Worm (Caenorhabditis elegans) whole organism, L3 larva: ENCODE data around the gene T13C5.9.

Experiments used
- R02D3.7 ChIP-seq: fragments of 150-350 bp; optimal IDR thresholded peaks from 2 replicates; lab custom pipeline; 2014; ENCODE audit warnings: missing biosample characterization, missing genetic modification characterization
- ZK546.5 ChIP-seq: sonication (generic microtip); optimal IDR thresholded peaks from 2 replicates; lab custom pipeline; 2017; ENCODE audit warnings: missing biosample characterization, missing genetic modification characterization
- aly-2 ChIP-seq: fragments of 150-350 bp; optimal IDR thresholded peaks from 2 replicates; lab custom pipeline; 2014; ENCODE audit warnings: missing biosample characterization, missing genetic modification characterization
- ama-1 ChIP-seq: fragments of 150-350 bp; optimal IDR thresholded peaks from 2 replicates; lab custom pipeline; 2018
- ceh-16 ChIP-seq: sonication (generic microtip); optimal IDR thresholded peaks from 2 replicates; lab custom pipeline; 2017; ENCODE audit warnings: missing biosample characterization, missing genetic modification characterization
- ceh-28 ChIP-seq: fragments of 150-350 bp; optimal IDR thresholded peaks from 2 replicates; lab custom pipeline; 2014; ENCODE audit warnings: missing biosample characterization, missing genetic modification reagents, missing genetic modification characterization
- ceh-82 ChIP-seq: fragments of 150-350 bp; optimal IDR thresholded peaks from 2 replicates; lab custom pipeline; 2014; ENCODE audit warnings: missing biosample characterization, missing genetic modification characterization
- ceh-9 ChIP-seq: sonication (generic microtip); optimal IDR thresholded peaks from 2 replicates; lab custom pipeline; 2018; ENCODE audit warnings: missing biosample characterization, missing genetic modification characterization
- daf-12 ChIP-seq: fragments of 150-350 bp; optimal IDR thresholded peaks from 2 replicates; lab custom pipeline; 2014; ENCODE audit warnings: missing biosample characterization, missing genetic modification reagents, missing genetic modification characterization
- egl-27 ChIP-seq: sonication (generic microtip); optimal IDR thresholded peaks from 4 replicates; lab custom pipeline; 2017; ENCODE audit warnings: missing biosample characterization, missing genetic modification reagents, missing genetic modification characterization
- egl-5 ChIP-seq: fragments of 150-350 bp; optimal IDR thresholded peaks from 2 replicates; lab custom pipeline; 2017; ENCODE audit warnings: missing biosample characterization, missing genetic modification reagents, missing genetic modification characterization, inconsistent platforms
- elt-1 ChIP-seq: fragments of 150-350 bp; optimal IDR thresholded peaks from 2 replicates; lab custom pipeline; 2014; ENCODE audit warnings: missing biosample characterization, missing genetic modification characterization
- elt-2 ChIP-seq: sonication (generic microtip); optimal IDR thresholded peaks from 2 replicates; lab custom pipeline; 2016; ENCODE audit warnings: missing genetic modification reagents, mild to moderate bottlenecking, missing genetic modification characterization, missing compliant biosample characterization
- elt-3 ChIP-seq, 3 experiments: fragments of 150-350 bp in 1 of 3; sonication (generic microtip) in 2 of 3; optimal IDR thresholded peaks; 2 replicates in 2 of 3; 4 replicates in 1 of 3; lab custom pipeline; 2014 to 2017; ENCODE audit warnings: missing biosample characterization in 3 of 3, missing genetic modification characterization in 3 of 3
- eor-1 ChIP-seq, 2 experiments: fragments of 150-350 bp; optimal IDR thresholded peaks; 2 replicates each; lab custom pipeline; 2014 to 2018; ENCODE audit warnings: missing biosample characterization in 2 of 2, missing genetic modification characterization in 2 of 2
- fkh-10 ChIP-seq: sonication (generic microtip); optimal IDR thresholded peaks from 2 replicates; lab custom pipeline; 2017; ENCODE audit warnings: missing biosample characterization, missing genetic modification reagents, missing genetic modification characterization
- fkh-2 ChIP-seq: fragments of 150-350 bp; optimal IDR thresholded peaks from 2 replicates; lab custom pipeline; 2014; ENCODE audit warnings: missing biosample characterization, missing genetic modification reagents, missing genetic modification characterization
- fos-1 ChIP-seq: fragments of 150-350 bp; optimal IDR thresholded peaks from 2 replicates; lab custom pipeline; 2014; ENCODE audit warnings: missing biosample characterization, missing genetic modification characterization
- hmg-11 ChIP-seq: sonication (generic microtip); optimal IDR thresholded peaks from 2 replicates; lab custom pipeline; 2016; ENCODE audit warnings: missing genetic modification characterization, missing compliant biosample characterization
- jun-1 ChIP-seq: fragments of 150-350 bp; optimal IDR thresholded peaks from 2 replicates; lab custom pipeline; 2014; ENCODE audit warnings: missing biosample characterization, missing genetic modification reagents, missing genetic modification characterization
- lin-15B ChIP-seq: fragments of 150-350 bp; optimal IDR thresholded peaks from 2 replicates; lab custom pipeline; 2014; ENCODE audit warnings: missing biosample characterization, missing genetic modification characterization
- lin-39 ChIP-seq: fragments of 150-350 bp; optimal IDR thresholded peaks from 2 replicates; lab custom pipeline; 2018; ENCODE audit warnings: missing biosample characterization, missing genetic modification reagents, missing genetic modification characterization
- lsy-12 ChIP-seq: sonication (generic microtip); optimal IDR thresholded peaks from 2 replicates; lab custom pipeline; 2016; ENCODE audit warnings: mild to moderate bottlenecking, missing genetic modification characterization, missing compliant biosample characterization
- mdl-1 ChIP-seq: fragments of 150-350 bp; optimal IDR thresholded peaks from 2 replicates; lab custom pipeline; 2014; ENCODE audit warnings: missing biosample characterization, missing genetic modification characterization
- mml-1 ChIP-seq: fragments of 150-350 bp; sonication (generic microtip); optimal IDR thresholded peaks from 3 replicates; lab custom pipeline; 2014; ENCODE audit warnings: missing biosample characterization, missing genetic modification characterization
- nfya-1 ChIP-seq: sonication (generic microtip); optimal IDR thresholded peaks from 2 replicates; lab custom pipeline; 2017; ENCODE audit warnings: missing genetic modification characterization, mild to moderate bottlenecking, missing compliant biosample characterization, antibody characterized with exemption, moderate library complexity; ENCODE audit not compliant: insufficient read depth
- nhr-11 ChIP-seq: fragments of 150-350 bp; optimal IDR thresholded peaks from 2 replicates; lab custom pipeline; 2014; ENCODE audit warnings: missing biosample characterization, missing genetic modification characterization
- nhr-12 ChIP-seq: fragments of 150-350 bp; optimal IDR thresholded peaks from 2 replicates; lab custom pipeline; 2014; ENCODE audit warnings: missing biosample characterization, missing genetic modification characterization
- nhr-23 ChIP-seq: fragments of 150-350 bp; optimal IDR thresholded peaks from 2 replicates; lab custom pipeline; 2014; ENCODE audit warnings: missing biosample characterization, missing genetic modification reagents, missing genetic modification characterization
- nhr-237 ChIP-seq: fragments of 150-350 bp; optimal IDR thresholded peaks from 2 replicates; lab custom pipeline; 2014; ENCODE audit warnings: missing biosample characterization, missing genetic modification characterization
- nhr-25 ChIP-seq: sonication (generic microtip); optimal IDR thresholded peaks from 2 replicates; lab custom pipeline; 2017; ENCODE audit warnings: missing biosample characterization, missing genetic modification characterization
- nhr-28 ChIP-seq: fragments of 150-350 bp; optimal IDR thresholded peaks from 2 replicates; lab custom pipeline; 2014; ENCODE audit warnings: missing biosample characterization, missing genetic modification characterization
- nhr-43 ChIP-seq: sonication (generic microtip); optimal IDR thresholded peaks from 2 replicates; lab custom pipeline; 2016; ENCODE audit warnings: mild to moderate bottlenecking, missing genetic modification characterization, missing compliant biosample characterization; ENCODE audit not compliant: poor library complexity, severe bottlenecking
- nhr-67 ChIP-seq: fragments of 150-350 bp; optimal IDR thresholded peaks from 2 replicates; lab custom pipeline; 2014; ENCODE audit warnings: missing biosample characterization, missing genetic modification characterization
- nhr-76 ChIP-seq: fragments of 150-350 bp; sonication (generic microtip); optimal IDR thresholded peaks from 5 replicates; lab custom pipeline; 2014; ENCODE audit warnings: missing biosample characterization, missing genetic modification characterization
- nhr-77 ChIP-seq: fragments of 150-350 bp; optimal IDR thresholded peaks from 2 replicates; lab custom pipeline; 2014; ENCODE audit warnings: missing biosample characterization, missing genetic modification characterization
- pha-4 ChIP-seq: fragments of 150-350 bp; optimal IDR thresholded peaks from 2 replicates; lab custom pipeline; 2014; ENCODE audit warnings: missing biosample characterization, missing genetic modification reagents, missing genetic modification characterization
- pqm-1 ChIP-seq: fragments of 150-350 bp; optimal IDR thresholded peaks from 2 replicates; lab custom pipeline; 2017; ENCODE audit warnings: missing biosample characterization, missing genetic modification characterization, inconsistent platforms
- sea-2 ChIP-seq: fragments of 150-350 bp; sonication (generic microtip); optimal IDR thresholded peaks from 4 replicates; lab custom pipeline; 2014; ENCODE audit warnings: missing biosample characterization, missing genetic modification reagents, missing genetic modification characterization
- skn-1 ChIP-seq: fragments of 150-350 bp; optimal IDR thresholded peaks from 2 replicates; lab custom pipeline; 2014; ENCODE audit warnings: missing biosample characterization, missing genetic modification characterization
- snpc-4 ChIP-seq: fragments of 150-350 bp; optimal IDR thresholded peaks from 2 replicates; lab custom pipeline; 2014; ENCODE audit warnings: missing biosample characterization, missing genetic modification characterization
- tbx-2 ChIP-seq: sonication (generic microtip); optimal IDR thresholded peaks from 2 replicates; lab custom pipeline; 2016; ENCODE audit warnings: mild to moderate bottlenecking, missing genetic modification characterization, missing compliant biosample characterization
- unc-39 ChIP-seq: sonication (generic microtip); optimal IDR thresholded peaks from 4 replicates; lab custom pipeline; 2017; ENCODE audit warnings: missing biosample characterization, missing genetic modification characterization
- unc-62 ChIP-seq: fragments of 150-350 bp; sonication (generic microtip); optimal IDR thresholded peaks from 4 replicates; lab custom pipeline; 2014; ENCODE audit warnings: missing biosample characterization, missing genetic modification reagents, missing genetic modification characterization
- zag-1 ChIP-seq: fragments of 150-350 bp; optimal IDR thresholded peaks from 2 replicates; lab custom pipeline; 2014; ENCODE audit warnings: missing biosample characterization, missing genetic modification characterization
- ztf-11 ChIP-seq: fragments of 150-350 bp; optimal IDR thresholded peaks from 2 replicates; lab custom pipeline; 2014; ENCODE audit warnings: missing biosample characterization, missing genetic modification characterization
- ztf-4 ChIP-seq: fragments of 150-350 bp; optimal IDR thresholded peaks from 2 replicates; lab custom pipeline; 2014; ENCODE audit warnings: missing biosample characterization, missing genetic modification characterization

T13C5.9 gene

DNA sequence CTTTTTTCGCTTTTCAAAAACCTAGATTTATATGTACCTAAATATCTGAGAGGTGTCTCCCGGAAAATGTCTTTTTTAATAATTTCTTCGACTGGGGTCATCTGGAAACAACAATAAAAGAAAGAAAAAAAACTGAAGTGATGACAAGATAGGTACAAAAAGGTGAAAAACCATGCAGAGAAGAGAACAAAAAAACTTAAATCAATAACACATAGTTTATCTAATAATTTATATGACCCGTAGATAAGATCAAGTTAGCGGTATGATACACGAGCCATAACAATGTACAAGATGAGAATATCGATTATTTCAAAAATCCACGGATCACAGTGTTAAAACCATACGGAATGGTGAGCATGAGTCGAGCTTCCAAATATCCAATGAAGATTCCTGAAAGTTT, 16.2 kb downstream of the T13C5.9 start, which contains the start of gene mtp-18:
TSS of gene mtp-18 (minus strand) at position 101 of the 400 bp plus-strand sequence.
- TF ChIP-seq elt-1 (no peak), snpc-4 (tag; lab: Kevin White, UChicago) (no peak), tbx-2 (tag; lab: Kevin White, UChicago) (no peak), lin-15B (tag; lab: Kevin White, UChicago) (no peak), mml-1 (tag; lab: Kevin White, UChicago) (no peak), egl-27 (no peak), ceh-82 (tag; lab: Kevin White, UChicago) (no peak), ZK546.5 (tag; lab: Kevin White, UChicago) (no peak), unc-62 (GFP tag; lab: Kevin White, UChicago) (no peak), nhr-237 (tag; lab: Kevin White, UChicago) (no peak), ceh-9 (tag; lab: Kevin White, UChicago) (no peak), fkh-10 (no peak), jun-1 (tag; lab: Kevin White, UChicago) (no peak), ceh-16 (no peak), nhr-23 (no peak), hmg-11 (tag; lab: Kevin White, UChicago) (no peak), nhr-12 (no peak), sea-2 (GFP tag; lab: Kevin White, UChicago) (no peak)

DNA sequence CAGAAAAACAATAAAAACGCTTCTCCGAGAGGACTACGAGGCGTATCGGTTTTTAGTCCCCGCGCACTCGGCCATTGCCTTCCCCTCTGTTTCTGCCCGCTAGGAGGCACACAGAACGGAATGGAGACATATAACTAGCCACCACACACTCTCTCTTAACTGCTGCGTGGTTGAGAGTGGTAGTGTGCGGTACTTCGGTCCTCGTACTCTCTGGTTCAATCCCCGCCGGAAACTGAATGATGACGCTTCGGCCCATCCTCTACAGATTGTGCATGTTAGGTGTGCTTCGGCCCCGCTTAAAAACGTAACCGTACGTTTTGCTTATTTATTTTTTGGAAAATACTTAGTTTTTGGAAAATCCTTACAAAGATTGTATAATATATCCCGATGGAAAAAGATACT, 17.6 kb downstream of the T13C5.9 start, which contains the start of gene T13C5.6:
TSS of gene T13C5.6 (minus strand) at position 1 of the 402 bp plus-strand sequence.
- TF ChIP-seq eor-1 (tag; optimal IDR thresholded peaks at IDR 0.05; lab: Kevin White, UChicago) (no peak), egl-5 (peak; percentile 95), lsy-12 (tag; lab: Kevin White, UChicago) (peak; percentile 93), nhr-11 (tag; lab: Kevin White, UChicago) (peak; percentile 11), nhr-43 (peak; percentile 95), nhr-25 (peak; percentile 88), elt-1 (no peak), sea-2 (GFP tag; lab: Kevin White, UChicago) (peak; percentile 35), fos-1 (peak; percentile 52), tbx-2 (tag; lab: Kevin White, UChicago) (peak; percentile 85), daf-12 (tag; lab: Kevin White, UChicago) (no peak), jun-1 (tag; lab: Kevin White, UChicago) (peak; percentile 81), ztf-4 (tag; lab: Kevin White, UChicago) (peak; percentile 81), fkh-10 (peak; percentile 20), unc-39 (peak; percentile 6), elt-2 (tag; lab: Kevin White, UChicago) (peak; percentile 74), aly-2 (tag; lab: Kevin White, UChicago) (peak; percentile 48), zag-1 (tag; lab: Kevin White, UChicago) (peak; percentile 3), nhr-23 (peak; percentile 73), ceh-9 (tag; lab: Kevin White, UChicago) (no peak), nhr-237 (tag; lab: Kevin White, UChicago) (no peak), ZK546.5 (tag; lab: Kevin White, UChicago) (no peak), nhr-12 (no peak), pha-4 (peak; percentile 87), ceh-16 (peak; percentile 69), skn-1 (tag; lab: Kevin White, UChicago) (peak; percentile 91), ama-1 (lab: Kevin White, UChicago) (no peak), lin-39 (tag; lab: Kevin White, UChicago) (peak; percentile 94), nhr-76 (tag; lab: Kevin White, UChicago) (peak; percentile 39), hmg-11 (tag; lab: Kevin White, UChicago) (peak; percentile 99), nhr-28 (no peak), pqm-1 (tag; lab: Kevin White, UChicago) (peak; percentile 39), nhr-77 (peak; percentile 24), R02D3.7 (peak; percentile 40), ceh-28 (peak; percentile 70), nfya-1 (peak; percentile 89), fkh-2 (tag; lab: Kevin White, UChicago) (peak; percentile 28), ceh-82 (tag; lab: Kevin White, UChicago) (peak; percentile 64), unc-62 (GFP tag; lab: Kevin White, UChicago) (peak; percentile 34), snpc-4 (tag; lab: Kevin White, UChicago) (peak; percentile 68), egl-27 (peak; percentile 70), mml-1 (tag; lab: Kevin White, UChicago) (no peak), elt-3 (tag; optimal IDR thresholded peaks at IDR 0.05; lab: Kevin White, UChicago) (peak in 2 of 3 experiments; percentile 18 to 88), mdl-1 (no peak), nhr-67 (tag; lab: Kevin White, UChicago) (no peak), ztf-11 (tag; lab: Kevin White, UChicago) (no peak), lin-15B (tag; lab: Kevin White, UChicago) (peak; percentile 60)
